Fruit fly (Drosophila melanogaster) whole organism, embryonic: ENCODE data around the gene TotZ.

Experiments used
- CG15696 ChIP-seq: fragments of 200-800 bp; sonication (Bioruptor generic); optimal IDR thresholded peaks from 2 replicates; lab custom pipeline; 2019; ENCODE audit warnings: missing biosample characterization, mild to moderate bottlenecking, missing genetic modification characterization, moderate library complexity
- CG18011 ChIP-seq: fragments of 200-800 bp; sonication (Bioruptor generic); optimal IDR thresholded peaks from 2 replicates; lab custom pipeline; 2017; ENCODE audit warnings: missing biosample characterization, missing genetic modification characterization, mild to moderate bottlenecking, moderate library complexity, missing genotype
- CG2129 ChIP-seq: fragments of 200-800 bp; sonication (Bioruptor generic); IDR thresholded peaks from 2 replicates; pipeline ENCODE4 v1.3.6; 2022; ENCODE audit warnings: missing biosample characterization, missing genetic modification characterization; ENCODE audit not compliant: partially characterized antibody
- HHEX ChIP-seq: fragments of 200-800 bp; sonication (Bioruptor generic); optimal IDR thresholded peaks from 3 replicates; lab custom pipeline; 2017; ENCODE audit warnings: missing biosample characterization, mild to moderate bottlenecking, missing genetic modification characterization, missing genetic modification reagents
- Sox102F ChIP-seq: fragments of 200-800 bp; sonication (Bioruptor generic); optimal IDR thresholded peaks from 2 replicates; lab custom pipeline; 2018; ENCODE audit warnings: missing biosample characterization, mild to moderate bottlenecking, missing genetic modification characterization, moderate library complexity
- corto ChIP-seq: fragments of 200-800 bp; sonication (Bioruptor generic); optimal IDR thresholded peaks from 2 replicates; lab custom pipeline; 2016; ENCODE audit warnings: missing biosample characterization, mild to moderate bottlenecking, missing genetic modification characterization, moderate library complexity
- dm ChIP-seq: fragments of 200-800 bp; sonication (Bioruptor generic); optimal IDR thresholded peaks from 3 replicates; lab custom pipeline; 2016; ENCODE audit warnings: missing biosample characterization, missing genetic modification characterization
- kni ChIP-seq: fragments of 200-800 bp; sonication (Bioruptor generic); optimal IDR thresholded peaks from 3 replicates; lab custom pipeline; 2017; ENCODE audit warnings: mild to moderate bottlenecking, missing biosample characterization, missing genetic modification reagents, missing genetic modification characterization
- otp ChIP-seq: fragments of 200-800 bp; sonication (Bioruptor generic); IDR thresholded peaks from 3 replicates; pipeline ENCODE4, ENCODE4 v1.3.6; 2022; ENCODE audit warnings: missing biosample characterization, missing genetic modification characterization
- scrt ChIP-seq: fragments of 200-800 bp; sonication (Bioruptor generic); optimal IDR thresholded peaks from 2 replicates; lab custom pipeline; 2018; ENCODE audit warnings: missing biosample characterization, mild to moderate bottlenecking, missing genetic modification characterization, moderate library complexity
- ssp ChIP-seq: fragments of 200-800 bp; sonication (Bioruptor generic); IDR thresholded peaks from 2 replicates; pipeline ENCODE4 v1.3.6; 2022; ENCODE audit warnings: missing biosample characterization, missing genetic modification characterization
- tgo ChIP-seq: fragments of 200-800 bp; sonication (Bioruptor generic); IDR thresholded peaks from 3 replicates; pipeline ENCODE4 v1.3.6; 2022; ENCODE audit warnings: missing biosample characterization, missing genetic modification characterization
- tx ChIP-seq: fragments of 200-800 bp; sonication (Bioruptor generic); optimal IDR thresholded peaks from 2 replicates; lab custom pipeline; 2016; ENCODE audit warnings: missing biosample characterization, missing genetic modification characterization

dm6 chr3R:20846316-20846715 is 31.2 kb upstream of the TotZ start:
- no peak for TF ChIP-seq ssp (GFP tag; lab: Robert Waterston, UW)
- no peak for TF ChIP-seq kni (GFP tag; lab: Kevin White, UChicago)
- no peak for TF ChIP-seq CG15696 (tag; lab: Kevin White, UChicago)
- TF ChIP-seq tx (GFP tag; lab: Kevin White, UChicago): no peak
- TF ChIP-seq HHEX: no peak
- no peak for TF ChIP-seq otp (GFP tag; lab: Robert Waterston, UW)
- TF ChIP-seq CG18011 (GFP tag; lab: Kevin White, UChicago): no peak
- no peak for TF ChIP-seq tgo
- TF ChIP-seq Sox102F (GFP tag; lab: Kevin White, UChicago): no peak
- no peak for TF ChIP-seq corto (GFP tag; lab: Kevin White, UChicago)
- TF ChIP-seq dm (GFP tag; lab: Kevin White, UChicago): no peak
- no peak for TF ChIP-seq scrt (GFP tag; lab: Kevin White, UChicago)
- TF ChIP-seq CG2129 (GFP tag; lab: Robert Waterston, UW): no peak
